Worm (Caenorhabditis elegans) whole organism, young adult: ENCODE data around the gene spp-20.

Experiments
- C17E4.6 ChIP-seq: fragments of 200-800 bp; sonication (Bioruptor generic); IDR thresholded peaks from 2 replicates; pipeline ENCODE4 v1.3.6; 2022; ENCODE audit warnings: missing genetic modification reagents, missing genetic modification characterization, missing compliant biosample characterization
- T26A5.8 ChIP-seq: sonication (generic microtip); optimal IDR thresholded peaks from 2 replicates; lab custom pipeline; 2016; ENCODE audit warnings: missing genetic modification characterization, missing compliant biosample characterization
- Y56A3A.18 ChIP-seq: fragments of 200-800 bp; sonication (Bioruptor generic); IDR thresholded peaks from 2 replicates; pipeline ENCODE4 v1.3.6; 2022; ENCODE audit warnings: missing genetic modification reagents, missing genetic modification characterization, missing compliant biosample characterization
- Y67H2A.10 ChIP-seq: fragments of 200-800 bp; sonication (Bioruptor generic); conservative IDR thresholded peaks from 2 replicates; pipeline ENCODE4 v1.3.6; 2022; ENCODE audit warnings: missing genetic modification reagents, missing genetic modification characterization, missing compliant biosample characterization
- Y79H2A.3 ChIP-seq: fragments of 200-800 bp; sonication (Bioruptor generic); conservative IDR thresholded peaks from 2 replicates; pipeline ENCODE4 v1.3.6; 2022; ENCODE audit warnings: missing genetic modification reagents, missing genetic modification characterization, missing compliant biosample characterization
- atf-7 ChIP-seq: sonication (generic microtip); optimal IDR thresholded peaks from 2 replicates; lab custom pipeline; 2017; ENCODE audit warnings: mild to moderate bottlenecking, missing genetic modification characterization, missing compliant biosample characterization
- athp-1 ChIP-seq: sonication (generic microtip); optimal IDR thresholded peaks from 2 replicates; lab custom pipeline; 2017; ENCODE audit warnings: mild to moderate bottlenecking, missing genetic modification characterization, missing compliant biosample characterization
- attf-3 ChIP-seq: fragments of 200-800 bp; sonication (Bioruptor generic); conservative IDR thresholded peaks from 2 replicates; pipeline ENCODE4 v1.3.6; 2022; ENCODE audit warnings: missing genetic modification reagents, missing genetic modification characterization, missing compliant biosample characterization
- bed-2 ChIP-seq: fragments of 200-800 bp; sonication (Bioruptor generic); IDR thresholded peaks from 2 replicates; pipeline ENCODE4 v1.3.6; 2022; ENCODE audit warnings: missing genetic modification reagents, missing genetic modification characterization, missing compliant biosample characterization
- cebp-1 ChIP-seq, 2 experiments: fragments of 200-800 bp in 1 of 2; sonication (Bioruptor generic) in 1 of 2; sonication (generic microtip) in 1 of 2; IDR thresholded peaks in 1 of 2; optimal IDR thresholded peaks in 1 of 2; 2 replicates each; pipeline versions ENCODE4 v1.3.6 to Lab custom; 2017 to 2022; ENCODE audit warnings: missing compliant biosample characterization in 2 of 2, missing genetic modification characterization in 2 of 2, mild to moderate bottlenecking in 1 of 2, missing genetic modification reagents in 1 of 2, moderate library complexity in 1 of 2
- ceh-100 ChIP-seq: fragments of 200-800 bp; sonication (Bioruptor generic); IDR thresholded peaks from 2 replicates; pipeline ENCODE4 v1.3.6; 2022; ENCODE audit warnings: missing genetic modification reagents, missing genetic modification characterization, missing compliant biosample characterization
- ceh-27 ChIP-seq: fragments of 200-800 bp; sonication (Bioruptor generic); optimal IDR thresholded peaks from 2 replicates; lab custom pipeline; 2018; ENCODE audit warnings: mild to moderate bottlenecking, missing genetic modification characterization, moderate library complexity, missing compliant biosample characterization
- ceh-40 ChIP-seq: fragments of 200-800 bp; sonication (Bioruptor generic); IDR thresholded peaks from 2 replicates; pipeline ENCODE4 v1.3.6; 2022; ENCODE audit warnings: missing genetic modification characterization, missing compliant biosample characterization
- die-1 ChIP-seq: sonication (generic microtip); optimal IDR thresholded peaks from 2 replicates; lab custom pipeline; 2016; ENCODE audit warnings: missing genotype, mild to moderate bottlenecking, missing genetic modification characterization, missing compliant biosample characterization
- efl-1 ChIP-seq: fragments of 150-350 bp; optimal IDR thresholded peaks from 2 replicates; lab custom pipeline; 2014; ENCODE audit warnings: missing biosample characterization, missing genetic modification reagents, missing genetic modification characterization
- egl-44 ChIP-seq: fragments of 200-800 bp; sonication (Bioruptor generic); IDR thresholded peaks from 2 replicates; pipeline ENCODE4 v1.3.6; 2022; ENCODE audit warnings: missing genetic modification reagents, missing genetic modification characterization, missing compliant biosample characterization
- egrh-3 ChIP-seq: fragments of 200-800 bp; sonication (Bioruptor generic); IDR thresholded peaks from 2 replicates; pipeline ENCODE4 v1.3.6; 2022; ENCODE audit warnings: missing genetic modification reagents, missing genetic modification characterization, missing compliant biosample characterization
- him-1 ChIP-seq: sonication (generic microtip); optimal IDR thresholded peaks from 2 replicates; lab custom pipeline; 2016; ENCODE audit warnings: missing genotype, missing genetic modification reagents, missing genetic modification characterization, missing compliant biosample characterization
- hmg-1.2 ChIP-seq: fragments of 200-800 bp; sonication (Bioruptor generic); IDR thresholded peaks from 2 replicates; pipeline ENCODE4 v1.3.6; 2022; ENCODE audit warnings: missing genetic modification reagents, missing genetic modification characterization, missing compliant biosample characterization
- hmg-20 ChIP-seq: fragments of 200-800 bp; sonication (Bioruptor generic); IDR thresholded peaks from 2 replicates; pipeline ENCODE4 v1.3.6; 2022; ENCODE audit warnings: missing genetic modification reagents, missing genetic modification characterization, missing compliant biosample characterization
- hrde-1 ChIP-seq: sonication (generic microtip); optimal IDR thresholded peaks from 2 replicates; lab custom pipeline; 2016; ENCODE audit warnings: missing genetic modification characterization, mild to moderate bottlenecking, missing compliant biosample characterization, moderate library complexity, missing genotype, missing genetic modification reagents, borderline replicate concordance
- let-526 ChIP-seq: fragments of 200-800 bp; sonication (Bioruptor generic); IDR thresholded peaks from 2 replicates; pipeline ENCODE4 v1.3.6; 2022; ENCODE audit warnings: missing genetic modification reagents, missing genetic modification characterization, missing compliant biosample characterization
- lin-26 ChIP-seq: fragments of 200-800 bp; sonication (Bioruptor generic); IDR thresholded peaks from 2 replicates; pipeline ENCODE4 v1.3.6; 2022; ENCODE audit warnings: missing genetic modification reagents, missing genetic modification characterization, missing compliant biosample characterization
- lin-35 ChIP-seq, 3 experiments: fragments of 150-350 bp in 2 of 3; sonication (generic microtip) in 1 of 3; optimal IDR thresholded peaks; 2 replicates each; lab custom pipeline; 2014 to 2018; ENCODE audit warnings: missing biosample characterization in 3 of 3, missing genetic modification characterization in 3 of 3, missing genetic modification reagents in 3 of 3
- lsl-1 ChIP-seq: fragments of 200-800 bp; sonication (Bioruptor generic); optimal IDR thresholded peaks from 2 replicates; lab custom pipeline; 2018; ENCODE audit warnings: mild to moderate bottlenecking, missing genetic modification characterization, moderate library complexity, missing compliant biosample characterization
- madf-6 ChIP-seq: fragments of 200-800 bp; sonication (Bioruptor generic); IDR thresholded peaks from 2 replicates; pipeline ENCODE4 v1.3.6; 2022; ENCODE audit warnings: missing genetic modification reagents, missing genetic modification characterization, missing compliant biosample characterization
- madf-8 ChIP-seq: fragments of 200-800 bp; sonication (Bioruptor generic); conservative IDR thresholded peaks from 2 replicates; pipeline ENCODE4 v1.3.6; 2022; ENCODE audit warnings: missing genetic modification reagents, missing genetic modification characterization, missing compliant biosample characterization
- mcd-1 ChIP-seq: fragments of 200-800 bp; sonication (Bioruptor generic); IDR thresholded peaks from 2 replicates; pipeline ENCODE4 v1.3.6; 2022; ENCODE audit warnings: missing genetic modification reagents, missing genetic modification characterization, missing compliant biosample characterization
- mel-28 ChIP-seq: sonication (generic microtip); optimal IDR thresholded peaks from 2 replicates; lab custom pipeline; 2016; ENCODE audit warnings: borderline replicate concordance, mild to moderate bottlenecking, missing genetic modification characterization, missing compliant biosample characterization
- nfyb-1 ChIP-seq: fragments of 200-800 bp; sonication (Bioruptor generic); IDR thresholded peaks from 2 replicates; pipeline ENCODE4 v1.3.6; 2022; ENCODE audit warnings: missing genetic modification reagents, missing genetic modification characterization, missing compliant biosample characterization
- nhr-90 ChIP-seq: sonication (generic microtip); optimal IDR thresholded peaks from 2 replicates; lab custom pipeline; 2016; ENCODE audit warnings: missing genotype, mild to moderate bottlenecking, missing genetic modification characterization, missing compliant biosample characterization
- repo-1 ChIP-seq: sonication (generic microtip); optimal IDR thresholded peaks from 2 replicates; lab custom pipeline; 2017; ENCODE audit warnings: mild to moderate bottlenecking, missing genetic modification characterization, missing compliant biosample characterization
- sea-2 ChIP-seq: fragments of 200-800 bp; sonication (Bioruptor generic); IDR thresholded peaks from 2 replicates; pipeline ENCODE4 v1.3.6; 2022; ENCODE audit warnings: missing genetic modification characterization, missing compliant biosample characterization
- snpc-1.3 ChIP-seq: sonication (generic microtip); optimal IDR thresholded peaks from 2 replicates; lab custom pipeline; 2017; ENCODE audit warnings: missing genetic modification characterization, mild to moderate bottlenecking, missing compliant biosample characterization, antibody characterized with exemption, moderate library complexity, missing genotype, missing genetic modification reagents; ENCODE audit not compliant: insufficient read depth
- somi-1 ChIP-seq: fragments of 200-800 bp; sonication (Bioruptor generic); optimal IDR thresholded peaks from 2 replicates; lab custom pipeline; 2018; ENCODE audit warnings: mild to moderate bottlenecking, missing genetic modification characterization, missing compliant biosample characterization
- tbx-9 ChIP-seq: sonication (generic microtip); optimal IDR thresholded peaks from 2 replicates; lab custom pipeline; 2016; ENCODE audit warnings: borderline replicate concordance, missing genetic modification characterization, inconsistent platforms, missing compliant biosample characterization
- zfh-2 ChIP-seq: fragments of 200-800 bp; sonication (Bioruptor generic); conservative IDR thresholded peaks from 2 replicates; pipeline ENCODE4 v1.3.6; 2022; ENCODE audit warnings: missing genetic modification reagents, missing genetic modification characterization, missing compliant biosample characterization
- ztf-18 ChIP-seq: sonication (generic microtip); optimal IDR thresholded peaks from 2 replicates; lab custom pipeline; 2016; ENCODE audit warnings: missing genotype, mild to moderate bottlenecking, missing genetic modification characterization, missing compliant biosample characterization
- ztf-26 ChIP-seq: sonication (generic microtip); optimal IDR thresholded peaks from 2 replicates; lab custom pipeline; 2017; ENCODE audit warnings: missing genetic modification characterization, missing compliant biosample characterization
- ztf-6 ChIP-seq: fragments of 200-800 bp; sonication (Bioruptor generic); IDR thresholded peaks from 2 replicates; pipeline ENCODE4 v1.3.6; 2022; ENCODE audit warnings: missing genetic modification reagents, missing genetic modification characterization, missing compliant biosample characterization

Gene spp-20

ce11 chrV:6544999-6545398 lies 13.0 kb downstream of the spp-20 start:
- TF ChIP-seq ztf-6 = no peak
- TF ChIP-seq mel-28 (tag; lab: Kevin White, UChicago) = no peak
- no peak for TF ChIP-seq somi-1 (GFP tag; lab: Kevin White, UChicago)

ce11 chrV:6541875-6542274 lies 16.1 kb downstream of the spp-20 start:
- TF ChIP-seq lin-26 (GFP tag; lab: Robert Waterston, UW) (peak; percentile 26; the same call in 1 of the 2 replicates), let-526 (no peak), mcd-1 (GFP tag; lab: Robert Waterston, UW) (0 out of 2 replicates have a peak, but pooled peaks have one; percentile 31), die-1 (tag; lab: Kevin White, UChicago) (peak; percentile 30), cebp-1 (GFP tag; IDR thresholded peaks at IDR 0.05; lab: Robert Waterston, UW) (no peak), cebp-1 (tag; optimal IDR thresholded peaks at IDR 0.05; lab: Kevin White, UChicago) (peak; percentile 15), Y79H2A.3 (GFP tag; lab: Robert Waterston, UW) (no peak), lsl-1 (GFP tag; lab: Kevin White, UChicago) (no peak), athp-1 (tag; lab: Kevin White, UChicago) (no peak), madf-8 (GFP tag; lab: Robert Waterston, UW) (no peak), ceh-27 (peak; percentile 14), ztf-18 (tag; lab: Kevin White, UChicago) (no peak), nhr-90 (no peak), attf-3 (GFP tag; lab: Robert Waterston, UW) (no peak), Y67H2A.10 (GFP tag; lab: Robert Waterston, UW) (no peak), zfh-2 (GFP tag; lab: Robert Waterston, UW) (peak; percentile 85), madf-6 (GFP tag; lab: Robert Waterston, UW) (0 out of 2 replicates have a peak, but pooled peaks have one; percentile 13), ztf-26 (tag; lab: Kevin White, UChicago) (peak; percentile 5), atf-7 (tag; lab: Kevin White, UChicago) (peak; percentile 0)

ce11 chrV:6538323-6538722 lies 19.7 kb downstream of the spp-20 start:
- TF ChIP-seq nhr-90 (no peak), hrde-1 (no peak), hmg-1.2 (GFP tag; lab: Robert Waterston, UW) (no peak), tbx-9 (tag; lab: Kevin White, UChicago) (no peak), ceh-100 (GFP tag; lab: Robert Waterston, UW) (no peak), nfyb-1 (GFP tag; lab: Robert Waterston, UW) (0 out of 2 replicates have a peak, but pooled peaks have one; percentile 42), Y56A3A.18 (GFP tag; lab: Robert Waterston, UW) (no peak), attf-3 (GFP tag; lab: Robert Waterston, UW) (no peak), egrh-3 (no peak), hmg-20 (GFP tag; lab: Robert Waterston, UW) (no peak), efl-1 (GFP tag; lab: Kevin White, UChicago) (no peak), bed-2 (GFP tag; lab: Robert Waterston, UW) (no peak), T26A5.8 (no peak), repo-1 (tag; lab: Kevin White, UChicago) (no peak), let-526 (no peak), snpc-1.3 (no peak), sea-2 (no peak), C17E4.6 (no peak), atf-7 (tag; lab: Kevin White, UChicago) (no peak), him-1 (tag; lab: Kevin White, UChicago) (no peak), egl-44 (GFP tag; lab: Robert Waterston, UW) (0 out of 2 replicates have a peak, but pooled peaks have one; percentile 28), lin-35 (GFP tag; optimal IDR thresholded peaks at IDR 0.05; lab: Kevin White, UChicago) (no peak), cebp-1 (GFP tag; IDR thresholded peaks at IDR 0.05; lab: Robert Waterston, UW) (no peak), cebp-1 (tag; optimal IDR thresholded peaks at IDR 0.05; lab: Kevin White, UChicago) (peak; percentile 24), ceh-40 (GFP tag; lab: Robert Waterston, UW) (0 out of 2 replicates have a peak, but pooled peaks have one; percentile 42)
